Fruit fly (Drosophila melanogaster) whole organism, embryonic: ENCODE measurements around the gene Fit2.

Experiments
- Atf6 ChIP-seq: fragments of 200-800 bp; sonication (Bioruptor generic); IDR thresholded peaks from 2 replicates; pipeline ENCODE4 v1.3.6; 2022; ENCODE audit warnings: missing biosample characterization, missing genetic modification characterization
- Awh ChIP-seq: fragments of 200-800 bp; sonication (Bioruptor generic); IDR thresholded peaks from 2 replicates; pipeline ENCODE4, ENCODE4 v1.3.6; 2022; ENCODE audit warnings: missing biosample characterization, missing genetic modification characterization
- CG10543 ChIP-seq: fragments of 200-800 bp; sonication (Bioruptor generic); optimal IDR thresholded peaks from 3 replicates; lab custom pipeline; 2017; ENCODE audit warnings: missing biosample characterization, mild to moderate bottlenecking, missing genetic modification characterization, moderate library complexity
- CG17385 ChIP-seq: fragments of 200-800 bp; sonication (Bioruptor generic); optimal IDR thresholded peaks from 3 replicates; lab custom pipeline; 2018; ENCODE audit warnings: missing biosample characterization, mild to moderate bottlenecking, missing genetic modification characterization
- CG18764 ChIP-seq: fragments of 200-800 bp; sonication (Bioruptor generic); optimal IDR thresholded peaks from 3 replicates; lab custom pipeline; 2016; ENCODE audit warnings: missing biosample characterization, missing genetic modification characterization
- CG3407 ChIP-seq: fragments of 200-800 bp; sonication (Bioruptor generic); optimal IDR thresholded peaks from 2 replicates; lab custom pipeline; 2018; ENCODE audit warnings: missing biosample characterization, mild to moderate bottlenecking, missing genetic modification characterization
- CG3726 ChIP-seq: fragments of 200-800 bp; sonication (Bioruptor generic); IDR thresholded peaks from 3 replicates; pipeline ENCODE4, ENCODE4 v1.3.6; 2022; ENCODE audit warnings: missing biosample characterization, missing genetic modification characterization
- CG8281 ChIP-seq: fragments of 200-800 bp; sonication (Bioruptor generic); optimal IDR thresholded peaks from 2 replicates; lab custom pipeline; 2018; ENCODE audit warnings: missing biosample characterization, mild to moderate bottlenecking, missing genetic modification characterization, moderate library complexity
- Dfd ChIP-seq, 2 experiments: fragments of >200 bp; optimal IDR thresholded peaks; 2 replicates each; lab custom pipeline; 2017; ENCODE audit warnings: missing biosample characterization in 2 of 2, missing genetic modification characterization in 2 of 2
- Gsc ChIP-seq: fragments of 200-800 bp; sonication (Bioruptor generic); IDR thresholded peaks from 2 replicates; pipeline ENCODE4 v1.3.6; 2022; ENCODE audit warnings: missing biosample characterization, missing genetic modification characterization
- HLH3B ChIP-seq: fragments of 200-800 bp; sonication (Bioruptor generic); IDR thresholded peaks from 2 replicates; pipeline ENCODE4 v1.3.6; 2022; ENCODE audit warnings: missing biosample characterization, missing genetic modification characterization
- Hmr ChIP-seq: fragments of 200-800 bp; sonication (Bioruptor generic); optimal IDR thresholded peaks from 3 replicates; lab custom pipeline; 2017; ENCODE audit warnings: mild to moderate bottlenecking, missing biosample characterization, missing genetic modification reagents, missing genetic modification characterization
- Jarid2 ChIP-seq: fragments of 200-800 bp; sonication (Bioruptor generic); optimal IDR thresholded peaks from 3 replicates; lab custom pipeline; 2017; ENCODE audit warnings: mild to moderate bottlenecking, missing biosample characterization, missing genetic modification reagents, missing genetic modification characterization
- Mrtf ChIP-seq: fragments of 200-800 bp; sonication (Bioruptor generic); IDR thresholded peaks from 3 replicates; pipeline ENCODE4 v1.3.6; 2022; ENCODE audit warnings: missing biosample characterization, missing genetic modification characterization
- Nf-YA ChIP-seq: fragments of 200-800 bp; sonication (Bioruptor generic); IDR thresholded peaks from 2 replicates; pipeline ENCODE4 v1.3.6; 2022; ENCODE audit warnings: missing biosample characterization, missing genetic modification characterization
- PHDP ChIP-seq: fragments of 200-800 bp; sonication (Bioruptor generic); optimal IDR thresholded peaks from 3 replicates; lab custom pipeline; 2018; ENCODE audit warnings: missing biosample characterization, mild to moderate bottlenecking, missing genetic modification characterization, moderate library complexity
- Sry-β ChIP-seq: fragments of 200-800 bp; sonication (Bioruptor generic); optimal IDR thresholded peaks from 2 replicates; lab custom pipeline; 2018; ENCODE audit warnings: missing biosample characterization, mild to moderate bottlenecking, missing genetic modification characterization, moderate library complexity
- bsh ChIP-seq, 2 experiments: fragments of 200-800 bp; sonication (Bioruptor generic); optimal IDR thresholded peaks; 2 replicates each; lab custom pipeline; 2017 to 2018; ENCODE audit warnings: mild to moderate bottlenecking in 2 of 2, missing biosample characterization in 2 of 2, missing genetic modification characterization in 2 of 2, moderate library complexity in 1 of 2
- ci ChIP-seq: fragments of 200-800 bp; sonication (Bioruptor generic); IDR thresholded peaks from 3 replicates; pipeline ENCODE4 v1.3.6; 2022; ENCODE audit warnings: missing biosample characterization, missing genetic modification characterization
- dmrt99B ChIP-seq: fragments of 200-800 bp; sonication (Bioruptor generic); optimal IDR thresholded peaks from 2 replicates; lab custom pipeline; 2018; ENCODE audit warnings: missing biosample characterization, mild to moderate bottlenecking, missing genetic modification characterization, moderate library complexity
- gem ChIP-seq: fragments of 200-800 bp; sonication (Bioruptor generic); optimal IDR thresholded peaks from 2 replicates; lab custom pipeline; 2019; ENCODE audit warnings: missing biosample characterization, mild to moderate bottlenecking, missing genetic modification characterization, moderate library complexity
- her ChIP-seq: fragments of 200-800 bp; sonication (Bioruptor generic); optimal IDR thresholded peaks from 2 replicates; lab custom pipeline; 2016; ENCODE audit warnings: missing biosample characterization, missing genetic modification characterization
- kni ChIP-seq: fragments of 200-800 bp; sonication (Bioruptor generic); optimal IDR thresholded peaks from 3 replicates; lab custom pipeline; 2017; ENCODE audit warnings: mild to moderate bottlenecking, missing biosample characterization, missing genetic modification reagents, missing genetic modification characterization
- lov ChIP-seq, 2 experiments: fragments of 200-800 bp in 1 of 2; fragments of >200 bp in 1 of 2; sonication (Bioruptor generic) in 1 of 2; IDR thresholded peaks in 1 of 2; optimal IDR thresholded peaks in 1 of 2; 2 replicates in 1 of 2; 3 replicates in 1 of 2; pipeline versions ENCODE4 v1.3.6 to Lab custom; 2017 to 2022; ENCODE audit warnings: missing biosample characterization in 1 of 2, missing genetic modification characterization in 1 of 2
- nom ChIP-seq: fragments of 200-800 bp; sonication (Bioruptor generic); optimal IDR thresholded peaks from 2 replicates; lab custom pipeline; 2017; ENCODE audit warnings: missing biosample characterization, missing genetic modification characterization, mild to moderate bottlenecking, moderate library complexity, missing genetic modification reagents
- oc ChIP-seq: fragments of 200-800 bp; sonication (Bioruptor generic); optimal IDR thresholded peaks from 2 replicates; lab custom pipeline; 2018; ENCODE audit warnings: missing biosample characterization, mild to moderate bottlenecking, missing genetic modification characterization, moderate library complexity
- pfk ChIP-seq: fragments of 200-800 bp; sonication (Bioruptor generic); optimal IDR thresholded peaks from 2 replicates; lab custom pipeline; 2018; ENCODE audit warnings: missing biosample characterization, mild to moderate bottlenecking, missing genetic modification characterization, moderate library complexity
- pita ChIP-seq: fragments of 200-800 bp; sonication (Bioruptor generic); optimal IDR thresholded peaks from 2 replicates; lab custom pipeline; 2017; ENCODE audit warnings: missing biosample characterization, mild to moderate bottlenecking, missing genetic modification characterization
- pros ChIP-seq: fragments of 200-800 bp; sonication (Bioruptor generic); optimal IDR thresholded peaks from 3 replicates; lab custom pipeline; 2019; ENCODE audit warnings: missing biosample characterization, mild to moderate bottlenecking, missing genetic modification characterization, moderate library complexity
- sc ChIP-seq, 3 experiments: fragments of >200 bp in 2 of 3; fragments of 200-800 bp in 1 of 3; sonication (Bioruptor generic) in 1 of 3; optimal IDR thresholded peaks; 2 replicates in 2 of 3; 3 replicates in 1 of 3; lab custom pipeline; 2017; ENCODE audit warnings: mild to moderate bottlenecking in 1 of 3, missing biosample characterization in 1 of 3, missing genetic modification characterization in 1 of 3, missing genetic modification reagents in 1 of 3
- schlank ChIP-seq: fragments of 200-800 bp; sonication (Bioruptor generic); optimal IDR thresholded peaks from 2 replicates; lab custom pipeline; 2018; ENCODE audit warnings: missing biosample characterization, mild to moderate bottlenecking, missing genetic modification characterization
- sens ChIP-seq: fragments of 200-800 bp; sonication (Bioruptor generic); peaks from one replicate; lab custom pipeline; 2016; ENCODE audit warnings: missing biosample characterization, missing genetic modification characterization
- so ChIP-seq: fragments of 200-800 bp; sonication (Bioruptor generic); IDR thresholded peaks from 3 replicates; pipeline ENCODE4 v1.3.6; 2022; ENCODE audit warnings: missing biosample characterization, missing genetic modification characterization
- ssp ChIP-seq: fragments of 200-800 bp; sonication (Bioruptor generic); IDR thresholded peaks from 2 replicates; pipeline ENCODE4 v1.3.6; 2022; ENCODE audit warnings: missing biosample characterization, missing genetic modification characterization
- stc ChIP-seq: fragments of 200-800 bp; sonication (Bioruptor generic); IDR thresholded peaks from 2 replicates; pipeline ENCODE4 v1.3.6; 2022; ENCODE audit warnings: missing biosample characterization, missing genetic modification characterization
- sug ChIP-seq: fragments of 200-800 bp; optimal IDR thresholded peaks from 2 replicates; lab custom pipeline; 2019; ENCODE audit warnings: missing biosample characterization, mild to moderate bottlenecking, missing genetic modification characterization, moderate library complexity
- trh ChIP-seq: fragments of 200-800 bp; sonication (Bioruptor generic); optimal IDR thresholded peaks from 2 replicates; lab custom pipeline; 2016; ENCODE audit warnings: missing biosample characterization, missing genetic modification characterization
- vvl ChIP-seq: fragments of 200-800 bp; sonication (Bioruptor generic); IDR thresholded peaks from 2 replicates; pipeline ENCODE4 v1.3.6; 2022; ENCODE audit warnings: missing biosample characterization, missing genetic modification characterization

Gene Fit2

dm6 chr3L:16975638-16976528 lies 48.2 kb upstream of the Fit2 start (continued):
- no peak for TF ChIP-seq sc (optimal IDR thresholded peaks at IDR 0.05; lab: Kevin White, UChicago)
- peak; percentile 27 for TF ChIP-seq sc (GFP tag; optimal IDR thresholded peaks at IDR 0.05; lab: Kevin White, UChicago)
- TF ChIP-seq stc (GFP tag; lab: Robert Waterston, UW): peak; percentile 28; the same call in 1 of the 2 replicates
- no peak for TF ChIP-seq Mrtf
- TF ChIP-seq CG10543 (GFP tag; lab: Kevin White, UChicago): no peak
- no peak for TF ChIP-seq pros (GFP tag; lab: Kevin White, UChicago)
- TF ChIP-seq ssp (GFP tag; lab: Robert Waterston, UW): no peak
- no peak for TF ChIP-seq HLH3B
- no peak for TF ChIP-seq CG17385 (GFP tag; lab: Kevin White, UChicago)
- TF ChIP-seq kni (GFP tag; lab: Kevin White, UChicago): no peak
- TF ChIP-seq CG3726 (GFP tag; lab: Robert Waterston, UW): no peak
- TF ChIP-seq oc: peak; percentile 29
- TF ChIP-seq Dfd (GFP tag; optimal IDR thresholded peaks at IDR 0.05; lab: Kevin White, UChicago): peak in 1 of 2 experiments; percentile 71
- TF ChIP-seq Gsc: no peak
- TF ChIP-seq her: no peak
- TF ChIP-seq bsh (GFP tag; optimal IDR thresholded peaks at IDR 0.05; lab: Kevin White, UChicago): peak in 1 of 2 experiments; percentile 77
- no peak for TF ChIP-seq sug (tag; lab: Kevin White, UChicago)
- peak; percentile 48 for TF ChIP-seq nom
- TF ChIP-seq ci (GFP tag; lab: Robert Waterston, UW): peak; percentile 73; the same call in 2 of the 3 replicates
- no peak for TF ChIP-seq Hmr (GFP tag; lab: Kevin White, UChicago)
- TF ChIP-seq gem: peak; percentile 38
- 0 out of 3 replicates have a peak, but pooled peaks have one; percentile 19 for TF ChIP-seq so (GFP tag; lab: Robert Waterston, UW)
- TF ChIP-seq schlank: no peak
- TF ChIP-seq pfk (GFP tag; lab: Kevin White, UChicago): no peak
- TF ChIP-seq lov (optimal IDR thresholded peaks at IDR 0.05; lab: Kevin White, UChicago): no peak
- 0 out of 3 replicates have a peak, but pooled peaks have one; percentile 52 for TF ChIP-seq lov (GFP tag; IDR thresholded peaks at IDR 0.05; lab: Robert Waterston, UW)
- TF ChIP-seq Awh: peak; percentile 45; the same call in 1 of the 2 replicates
- TF ChIP-seq pita (GFP tag; lab: Kevin White, UChicago): no peak
- peak; percentile 11 for TF ChIP-seq dmrt99B (tag; lab: Kevin White, UChicago)
- no peak for TF ChIP-seq PHDP (tag; lab: Kevin White, UChicago)
- peak; percentile 31; the same call in 1 of the 2 replicates for TF ChIP-seq Atf6 (GFP tag; lab: Robert Waterston, UW)
- TF ChIP-seq vvl: peak; percentile 24; the same call in 1 of the 2 replicates
- TF ChIP-seq Sry-β (GFP tag; lab: Kevin White, UChicago): no peak
- no peak for TF ChIP-seq trh (GFP tag; lab: Kevin White, UChicago)
- no peak for TF ChIP-seq CG18764 (GFP tag; lab: Kevin White, UChicago)
- TF ChIP-seq CG8281 (tag; lab: Kevin White, UChicago): no peak
- TF ChIP-seq Jarid2: peak; percentile 84
- TF ChIP-seq Nf-YA: 0 out of 2 replicates have a peak, but pooled peaks have one; percentile 13

dm6 chr3L:16977311-16977710 lies 46.8 kb upstream of the Fit2 start:
- TF ChIP-seq sens (peak; percentile 23), sug (tag; lab: Kevin White, UChicago) (peak; percentile 24), CG3407 (GFP tag; lab: Kevin White, UChicago) (no peak)
